Worm (Caenorhabditis elegans) whole organism, L2 larva: Measurements from ENCODE around the gene Y54G2A.11.

ENCODE experiments used
- lin-13 ChIP-seq: fragments of 150-350 bp; optimal IDR thresholded peaks from 2 replicates; lab custom pipeline; 2014; ENCODE audit warnings: missing biosample characterization, missing genetic modification reagents, missing genetic modification characterization
- skn-1 ChIP-seq: sonication (generic microtip); optimal IDR thresholded peaks from 2 replicates; lab custom pipeline; 2017; ENCODE audit warnings: missing biosample characterization, missing genetic modification characterization

DNA sequence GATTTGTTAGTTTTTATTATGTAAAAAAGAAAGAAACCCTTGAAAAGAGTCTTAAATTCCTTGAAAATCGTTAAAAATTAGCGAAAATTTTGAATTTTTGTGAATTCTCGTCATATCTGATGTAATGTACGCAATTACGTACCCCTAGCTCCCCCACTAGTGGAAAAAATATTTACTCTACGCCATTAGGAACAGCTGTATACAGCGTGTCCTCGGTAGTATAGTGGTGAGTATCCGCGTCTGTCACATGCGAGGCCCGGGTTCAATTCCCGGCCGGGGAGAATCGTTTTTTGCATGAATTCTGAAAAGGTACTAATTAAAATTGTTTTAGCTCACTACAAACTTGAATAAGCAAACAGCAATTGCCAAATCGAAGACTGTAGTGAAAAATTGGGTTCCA is 28.3 kb upstream of the Y54G2A.11 start:
- TF ChIP-seq lin-13 (GFP tag; lab: Kevin White, UChicago): no peak
- no peak for TF ChIP-seq skn-1 (tag; lab: Kevin White, UChicago)
